Worm (Caenorhabditis elegans) whole organism, mixed stage, embryonic: ENCODE data around the gene C02G6.2.

Experiments used
- elt-1 ChIP-seq: sonication (generic microtip); optimal IDR thresholded peaks from 2 replicates; lab custom pipeline; 2017; ENCODE audit warnings: missing genetic modification characterization, mild to moderate bottlenecking, missing compliant biosample characterization, antibody characterized with exemption, moderate library complexity, borderline replicate concordance; ENCODE audit not compliant: insufficient read depth
- nhr-28 ChIP-seq: fragments of 150-350 bp; optimal IDR thresholded peaks from 2 replicates; lab custom pipeline; 2014; ENCODE audit warnings: missing biosample characterization, missing genetic modification characterization
- nhr-76 ChIP-seq: sonication (generic microtip); optimal IDR thresholded peaks from 2 replicates; lab custom pipeline; 2017; ENCODE audit warnings: missing biosample characterization, missing genetic modification characterization
- pha-4 ChIP-seq: fragments of 150-350 bp; optimal IDR thresholded peaks from 2 replicates; lab custom pipeline; 2018; ENCODE audit warnings: missing biosample characterization, missing genetic modification reagents, missing genetic modification characterization
- snpc-4 ChIP-seq: fragments of 150-350 bp; optimal IDR thresholded peaks from 2 replicates; lab custom pipeline; 2014; ENCODE audit warnings: missing biosample characterization, missing genetic modification characterization

DNA sequence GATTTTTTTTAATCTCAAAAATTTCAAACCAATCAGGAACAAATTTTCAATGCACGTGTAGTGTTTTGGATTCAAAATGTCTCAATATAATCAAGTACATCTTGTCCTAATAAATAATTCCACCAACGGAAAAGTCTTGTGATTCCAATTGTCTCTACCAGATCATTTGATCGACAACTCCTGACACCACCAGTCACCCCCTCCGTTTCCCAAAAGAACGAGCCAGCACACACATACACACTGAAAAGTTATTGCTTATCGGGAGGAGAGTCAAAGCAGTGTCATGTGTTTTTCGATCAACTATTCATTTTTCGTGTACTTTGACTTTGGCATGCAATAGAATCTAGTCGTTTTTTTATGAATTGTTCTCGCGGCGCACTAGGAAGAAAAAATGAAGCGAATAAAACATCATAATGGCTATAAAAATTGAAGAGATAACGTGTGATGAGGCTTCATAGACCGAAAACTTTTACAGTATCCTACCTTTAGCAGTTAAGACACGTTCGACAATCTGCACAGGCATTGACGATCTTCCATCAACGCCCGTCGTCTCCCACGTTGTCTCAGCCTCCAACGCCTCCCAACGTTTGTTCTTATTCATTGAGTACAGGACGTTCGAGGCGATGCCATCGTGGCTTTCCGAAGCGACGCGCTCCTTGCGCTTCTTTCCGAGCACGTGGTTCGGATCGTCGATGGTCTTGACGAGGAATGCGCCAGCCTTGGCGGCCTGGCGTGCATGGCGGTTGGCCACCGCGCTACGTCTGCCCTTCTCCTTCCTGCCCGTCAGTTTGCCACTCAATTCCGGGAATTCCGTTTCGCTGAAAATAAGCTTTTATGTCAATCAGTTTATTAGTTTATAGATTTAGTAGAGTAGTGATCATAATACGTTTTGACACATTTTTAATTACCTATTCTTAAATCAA lies 28.2 kb upstream of the C02G6.2 start:
- no peak for TF ChIP-seq nhr-76 (tag; lab: Kevin White, UChicago)
- TF ChIP-seq nhr-28 (tag; lab: Kevin White, UChicago) = no peak
- no peak for TF ChIP-seq elt-1 (tag; lab: Kevin White, UChicago)
- no peak for TF ChIP-seq pha-4 (tag; lab: Kevin White, UChicago)
- TF ChIP-seq snpc-4 (tag; lab: Kevin White, UChicago) = no peak
